Worm (Caenorhabditis elegans): ENCODE results near the gene C34C12.12.

- TF ChIP-seq him-1 (tag; optimal IDR thresholded peaks at IDR 0.05) (no peak), dao-5 (tag; optimal IDR thresholded peaks at IDR 0.05) (no peak), W03F9.2 (tag; optimal IDR thresholded peaks at IDR 0.05) (no peak)
Observed at ce11 chrIII:3425438-3425837, 27.6 kb upstream of the C34C12.12 start, which contains the start of gene metl-18.
